Fruit fly (Drosophila melanogaster): Measurements from ENCODE around the gene CG14731.

DNA sequence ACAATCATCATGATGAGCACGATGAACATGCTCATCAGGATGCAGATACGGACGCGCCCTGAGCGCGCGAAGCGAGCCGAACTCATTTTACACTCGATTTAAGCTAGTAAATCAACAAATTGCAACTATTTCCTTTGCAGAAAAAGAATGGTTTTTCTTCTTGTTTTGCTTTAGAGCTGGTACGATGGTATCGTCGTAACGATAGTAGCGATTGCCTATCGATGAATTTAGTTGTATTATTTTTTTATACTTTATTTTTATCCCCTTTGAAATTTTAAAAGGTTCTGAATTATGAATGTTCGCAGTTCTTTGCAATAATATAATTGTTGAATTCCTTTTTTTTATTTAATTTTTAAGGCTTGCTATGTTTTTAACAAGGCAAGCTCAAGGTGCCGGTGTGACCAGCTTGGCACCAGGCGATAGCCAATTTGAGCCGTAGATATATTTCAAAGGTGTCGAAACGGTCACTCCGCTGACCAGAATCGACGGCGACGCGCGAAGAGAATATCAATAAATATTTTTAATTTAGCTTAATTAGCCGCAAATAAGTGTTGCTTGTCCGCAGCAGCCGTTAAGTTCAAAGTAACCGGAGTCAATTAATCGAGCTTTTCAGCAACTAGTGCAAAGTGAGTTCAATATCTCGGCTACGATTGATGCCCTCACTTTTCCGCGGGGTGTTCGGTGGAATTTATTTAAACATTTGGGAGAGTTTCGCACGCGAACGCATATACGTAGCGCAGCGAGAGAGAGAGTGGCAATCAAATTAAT, 36.4 kb downstream of the CG14731 start, which contains the start of the genes CG12213 and GC1:
- TF ChIP-seq vri (GFP tag; optimal IDR thresholded peaks at IDR 0.05) (peak; percentile 33), Sox102F (GFP tag; optimal IDR thresholded peaks at IDR 0.05) (no peak), CG34406 (GFP tag; optimal IDR thresholded peaks at IDR 0.05) (no peak), svp (GFP tag) (peak; percentile 72), CG16779 (tag; optimal IDR thresholded peaks at IDR 0.05) (no peak), CG6163 (GFP tag; IDR thresholded peaks at IDR 0.05) (no peak), Blimp-1 (GFP tag; optimal IDR thresholded peaks at IDR 0.05) (no peak), CG3032 (tag; optimal IDR thresholded peaks at IDR 0.05) (peak; percentile 57), OdsH (GFP tag; optimal IDR thresholded peaks at IDR 0.05) (peak; percentile 24), CG8319 (GFP tag; optimal IDR thresholded peaks at IDR 0.05) (no peak), CG3919 (GFP tag; optimal IDR thresholded peaks at IDR 0.05) (peak; percentile 33)
